Fruit fly (Drosophila melanogaster) whole organism, embryonic: Measurements from ENCODE around the gene Spase25.

Experiments
- CG17359 ChIP-seq: fragments of 200-800 bp; sonication (Bioruptor generic); optimal IDR thresholded peaks from 3 replicates; lab custom pipeline; 2018; ENCODE audit warnings: missing biosample characterization, mild to moderate bottlenecking, missing genetic modification characterization, moderate library complexity
- CG33213 ChIP-seq: fragments of 200-800 bp; sonication (Bioruptor generic); optimal IDR thresholded peaks from 3 replicates; lab custom pipeline; 2016; ENCODE audit warnings: missing biosample characterization, missing genetic modification characterization
- CG3847 ChIP-seq: fragments of 200-800 bp; sonication (Bioruptor generic); IDR thresholded peaks from 2 replicates; pipeline ENCODE4 v1.3.6; 2022; ENCODE audit warnings: missing biosample characterization, missing genetic modification characterization
- CG6813 ChIP-seq: fragments of 200-800 bp; sonication (Bioruptor generic); optimal IDR thresholded peaks from 2 replicates; lab custom pipeline; 2017; ENCODE audit warnings: missing biosample characterization, missing genetic modification characterization, mild to moderate bottlenecking, moderate library complexity, missing genetic modification reagents
- CG8478 ChIP-seq: fragments of >200 bp; optimal IDR thresholded peaks from 2 replicates; lab custom pipeline; 2018
- Hmr ChIP-seq: fragments of 200-800 bp; sonication (Bioruptor generic); optimal IDR thresholded peaks from 3 replicates; lab custom pipeline; 2017; ENCODE audit warnings: mild to moderate bottlenecking, missing biosample characterization, missing genetic modification reagents, missing genetic modification characterization
- NK7.1 ChIP-seq: fragments of 200-800 bp; sonication (Bioruptor generic); optimal IDR thresholded peaks from 3 replicates; lab custom pipeline; 2016; ENCODE audit warnings: missing biosample characterization, missing genetic modification characterization
- Sry-β ChIP-seq: fragments of 200-800 bp; sonication (Bioruptor generic); optimal IDR thresholded peaks from 2 replicates; lab custom pipeline; 2018; ENCODE audit warnings: missing biosample characterization, mild to moderate bottlenecking, missing genetic modification characterization, moderate library complexity
- Xbp1 ChIP-seq: fragments of 200-800 bp; sonication (Bioruptor generic); optimal IDR thresholded peaks from 3 replicates; lab custom pipeline; 2016; ENCODE audit warnings: missing biosample characterization, mild to moderate bottlenecking, missing genetic modification characterization
- mld ChIP-seq: fragments of 200-800 bp; sonication (Bioruptor generic); IDR thresholded peaks from 3 replicates; pipeline ENCODE4 v1.3.6; 2022; ENCODE audit warnings: missing biosample characterization, missing genetic modification characterization; ENCODE audit not compliant: partially characterized antibody
- sim ChIP-seq: fragments of 200-800 bp; sonication (Bioruptor generic); IDR thresholded peaks from 2 replicates; pipeline ENCODE4 v1.3.6; 2022; ENCODE audit warnings: missing biosample characterization, missing genetic modification characterization
- vvl ChIP-seq: fragments of 200-800 bp; sonication (Bioruptor generic); IDR thresholded peaks from 2 replicates; pipeline ENCODE4 v1.3.6; 2022; ENCODE audit warnings: missing biosample characterization, missing genetic modification characterization

DNA sequence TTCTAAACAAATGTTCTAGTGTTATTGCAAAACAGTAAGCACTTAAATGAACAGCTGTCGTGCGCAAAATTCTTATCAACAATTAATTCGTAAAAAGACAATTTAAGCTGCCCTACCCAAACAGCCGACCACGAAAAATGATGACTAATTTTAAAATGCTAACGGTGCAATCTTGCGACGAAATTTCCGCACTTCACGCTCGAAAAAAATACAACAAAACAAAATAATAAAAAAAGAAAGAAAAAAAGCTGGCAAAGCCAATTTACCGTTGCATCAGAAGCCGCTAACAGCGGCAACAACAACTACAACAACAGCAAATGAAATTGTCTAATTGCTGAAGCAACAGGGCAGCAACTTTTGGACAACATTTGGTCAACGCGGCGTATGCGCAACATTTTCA lies 18.6 kb downstream of the Spase25 start:
- no peak for TF ChIP-seq Xbp1 (GFP tag; lab: Kevin White, UChicago)
- TF ChIP-seq CG8478 (lab: Kevin White, UChicago) = no peak
- TF ChIP-seq CG6813 (GFP tag; lab: Kevin White, UChicago) = no peak
- no peak for TF ChIP-seq Hmr
- no peak for TF ChIP-seq sim (GFP tag; lab: Robert Waterston, UW)
- TF ChIP-seq CG3847 (GFP tag; lab: Robert Waterston, UW) = no peak
- no peak; the same call in 1 of the 2 replicates for TF ChIP-seq vvl
- TF ChIP-seq CG33213 (GFP tag; lab: Kevin White, UChicago) = no peak
- TF ChIP-seq NK7.1 (GFP tag; lab: Kevin White, UChicago) = no peak
- TF ChIP-seq mld = no peak
- TF ChIP-seq CG17359 = no peak
- TF ChIP-seq Sry-β (GFP tag; lab: Kevin White, UChicago) = no peak
